Worm (Caenorhabditis elegans) whole organism, early embryonic: ENCODE data around the gene Y56A3A.16.

ENCODE experiments used
- ama-1 ChIP-seq: fragments of 150-350 bp; optimal IDR thresholded peaks from 2 replicates; lab custom pipeline; 2014
- ceh-13 ChIP-seq: fragments of 200-800 bp; sonication (Bioruptor generic); optimal IDR thresholded peaks from 2 replicates; lab custom pipeline; 2018; ENCODE audit warnings: mild to moderate bottlenecking, missing genetic modification characterization, missing compliant biosample characterization
- ceh-36 ChIP-seq: sonication (generic microtip); optimal IDR thresholded peaks from 2 replicates; lab custom pipeline; 2016; ENCODE audit warnings: missing genetic modification characterization, inconsistent platforms, missing compliant biosample characterization
- flt-1 ChIP-seq: fragments of 200-800 bp; sonication (Bioruptor generic); IDR thresholded peaks from 2 replicates; pipeline ENCODE4 v1.3.6; 2022; ENCODE audit warnings: missing genetic modification characterization, missing compliant biosample characterization
- hnd-1 ChIP-seq: sonication (generic microtip); optimal IDR thresholded peaks from 2 replicates; lab custom pipeline; 2016; ENCODE audit warnings: missing genetic modification characterization, missing compliant biosample characterization
- tbx-11 ChIP-seq: fragments of 200-800 bp; sonication (Bioruptor generic); IDR thresholded peaks from 2 replicates; pipeline ENCODE4 v1.3.6; 2022; ENCODE audit warnings: missing genetic modification characterization, missing compliant biosample characterization

DNA sequence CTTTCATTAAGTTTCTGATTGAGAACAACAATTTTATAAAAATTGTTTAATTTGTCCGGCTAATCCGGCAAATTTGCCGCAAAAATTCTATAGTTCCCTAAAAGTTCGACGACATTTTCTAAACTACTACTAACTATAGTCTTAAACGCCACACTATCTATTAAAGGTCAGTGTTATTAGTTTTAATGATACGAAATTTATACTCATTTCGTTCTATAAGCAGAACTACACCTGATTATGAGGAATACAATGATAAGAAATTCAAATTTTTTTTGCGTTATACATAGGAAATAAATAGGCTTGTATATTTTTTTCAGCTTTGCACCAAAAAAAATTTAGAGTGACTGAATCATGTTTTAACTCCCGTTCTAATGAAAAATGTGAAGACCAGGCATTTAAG lies 34.3 kb upstream of the Y56A3A.16 start:
- TF ChIP-seq ceh-36 (tag; lab: Kevin White, UChicago) (no peak), ama-1 (lab: Kevin White, UChicago) (no peak), flt-1 (GFP tag; lab: Robert Waterston, UW) (no peak), hnd-1 (tag; lab: Kevin White, UChicago) (no peak), tbx-11 (GFP tag; lab: Robert Waterston, UW) (no peak), ceh-13 (GFP tag; lab: Kevin White, UChicago) (no peak)
